Worm (Caenorhabditis elegans) whole organism, mixed stage, embryonic: Measurements from ENCODE around the gene cpt-3.
A peak's percentile ranks its signal among the peaks of the same experiment; 100 is the strongest.

ENCODE experiments used
- blmp-1 ChIP-seq: fragments of 150-350 bp; optimal IDR thresholded peaks from 2 replicates; lab custom pipeline; 2014; ENCODE audit warnings: missing biosample characterization, missing genetic modification characterization
- ceh-39 ChIP-seq: fragments of 150-350 bp; optimal IDR thresholded peaks from 2 replicates; lab custom pipeline; 2014; ENCODE audit warnings: missing biosample characterization, missing genetic modification characterization
- ces-1 ChIP-seq: fragments of 150-350 bp; optimal IDR thresholded peaks from 2 replicates; lab custom pipeline; 2014; ENCODE audit warnings: missing biosample characterization, missing genetic modification reagents, missing genetic modification characterization
- elt-3 ChIP-seq: fragments of 150-350 bp; optimal IDR thresholded peaks from 2 replicates; lab custom pipeline; 2014; ENCODE audit warnings: missing biosample characterization, missing genetic modification characterization
- hlh-1 ChIP-seq: fragments of 150-350 bp; optimal IDR thresholded peaks from 2 replicates; lab custom pipeline; 2014; ENCODE audit warnings: missing biosample characterization, missing genetic modification reagents, missing genetic modification characterization
- lin-13 ChIP-seq: fragments of 150-350 bp; optimal IDR thresholded peaks from 2 replicates; lab custom pipeline; 2014; ENCODE audit warnings: missing biosample characterization, missing genetic modification characterization
- lsy-2 ChIP-seq: fragments of 150-350 bp; optimal IDR thresholded peaks from 2 replicates; lab custom pipeline; 2014; ENCODE audit warnings: missing biosample characterization, missing genetic modification characterization
- mab-5 ChIP-seq: fragments of 150-350 bp; optimal IDR thresholded peaks from 2 replicates; lab custom pipeline; 2014; ENCODE audit warnings: missing biosample characterization, missing genetic modification characterization
- nhr-237 ChIP-seq: fragments of 150-350 bp; optimal IDR thresholded peaks from 2 replicates; lab custom pipeline; 2014; ENCODE audit warnings: missing biosample characterization, missing genetic modification characterization
- nhr-28 ChIP-seq: fragments of 150-350 bp; optimal IDR thresholded peaks from 2 replicates; lab custom pipeline; 2014; ENCODE audit warnings: missing biosample characterization, missing genetic modification characterization
- nhr-76 ChIP-seq: sonication (generic microtip); optimal IDR thresholded peaks from 2 replicates; lab custom pipeline; 2017; ENCODE audit warnings: missing biosample characterization, missing genetic modification characterization
- unc-39 ChIP-seq: fragments of 150-350 bp; optimal IDR thresholded peaks from 2 replicates; lab custom pipeline; 2014; ENCODE audit warnings: missing biosample characterization, missing genetic modification characterization
- unc-62 ChIP-seq: fragments of 150-350 bp; optimal IDR thresholded peaks from 2 replicates; lab custom pipeline; 2014; ENCODE audit warnings: missing biosample characterization, missing genetic modification reagents, missing genetic modification characterization
- ztf-11 ChIP-seq: fragments of 150-350 bp; optimal IDR thresholded peaks from 2 replicates; lab custom pipeline; 2014; ENCODE audit warnings: missing biosample characterization, missing genetic modification characterization

- no peak for TF ChIP-seq nhr-76
- TF ChIP-seq unc-39 (tag; lab: Kevin White, UChicago), result no peak
- TF ChIP-seq lsy-2 (tag; lab: Kevin White, UChicago), result peak; percentile 56
- TF ChIP-seq blmp-1 (tag; lab: Kevin White, UChicago), result no peak
- no peak for TF ChIP-seq mab-5 (tag; lab: Kevin White, UChicago)
- no peak for TF ChIP-seq nhr-28 (tag; lab: Kevin White, UChicago)
- TF ChIP-seq ceh-39, result peak; percentile 70
- peak; percentile 95 for TF ChIP-seq ces-1 (GFP tag; lab: Kevin White, UChicago)
- no peak for TF ChIP-seq hlh-1 (tag; lab: Kevin White, UChicago)
- no peak for TF ChIP-seq nhr-237 (tag; lab: Kevin White, UChicago)
- TF ChIP-seq ztf-11 (tag; lab: Kevin White, UChicago), result no peak
- TF ChIP-seq elt-3 (tag; lab: Kevin White, UChicago), result no peak
- no peak for TF ChIP-seq lin-13
- TF ChIP-seq unc-62 (GFP tag; lab: Kevin White, UChicago), result peak; percentile 8
Measured at ce11 chrIII:2100842-2101241, 18.2 kb downstream of the cpt-3 start.
